Worm (Caenorhabditis elegans): ENCODE results near the gene T25B9.1.

ce11 chrIV:10782014-10782413 lies 32.1 kb upstream of the T25B9.1 start:
- no peak for TF ChIP-seq him-1 (tag; optimal IDR thresholded peaks at IDR 0.05)
- TF ChIP-seq dao-5 (tag; optimal IDR thresholded peaks at IDR 0.05) = no peak
- TF ChIP-seq W03F9.2 (tag; optimal IDR thresholded peaks at IDR 0.05) = no peak

Measured in whole organism, L4/young adult.